ENCODE assay signal across 1 fruit fly cellular context in the genomic region with DNA sequence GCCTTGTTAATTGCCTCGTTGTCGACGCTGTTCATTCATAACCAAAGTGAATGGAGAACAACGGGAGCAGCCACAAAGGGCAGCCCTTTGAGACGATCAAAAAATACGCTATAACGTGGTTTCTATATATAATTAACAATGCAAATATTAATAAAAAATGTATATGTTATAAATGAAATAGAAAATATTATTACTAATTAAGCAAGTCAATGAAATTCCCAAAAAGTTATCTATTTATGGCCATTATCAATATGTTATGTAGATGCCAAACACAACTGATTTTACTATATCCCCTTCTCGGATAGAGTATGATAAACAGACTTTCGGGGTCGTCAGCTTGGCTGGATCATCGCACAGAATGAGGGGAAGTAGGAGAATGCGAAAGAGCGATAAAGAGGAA.
TF ChIP-seq lines count a peak whose summit lies in the region.

No protein-coding gene starts in this region.

TF ChIP-seq in whole organism, embryonic, 481 proteins besides CTCF, POLR2A, EP300 and RAD21 (continued from another document and continues in another):
- no peak for TF ChIP-seq psq (GFP tag; optimal IDR thresholded peaks at IDR 0.05; lab: Kevin White, UChicago)
- TF ChIP-seq Hr3 (GFP tag; optimal IDR thresholded peaks at IDR 0.05; lab: Kevin White, UChicago): peak; percentile 33
- peak; percentile 67 for TF ChIP-seq CG7839 (tag; optimal IDR thresholded peaks at IDR 0.05; lab: Kevin White, UChicago)
- no peak for TF ChIP-seq CG8290 (GFP tag; optimal IDR thresholded peaks at IDR 0.05; lab: Kevin White, UChicago)
- no peak for TF ChIP-seq CG8290 (tag; optimal IDR thresholded peaks at IDR 0.05; lab: Kevin White, UChicago)
- TF ChIP-seq Blimp-1 (GFP tag; optimal IDR thresholded peaks at IDR 0.05; lab: Kevin White, UChicago): peak; percentile 55
- no peak for TF ChIP-seq CG1792 (GFP tag; optimal IDR thresholded peaks at IDR 0.05; lab: Kevin White, UChicago)
- TF ChIP-seq zfh1 (GFP tag; IDR thresholded peaks at IDR 0.05; lab: Robert Waterston, UW): peak; percentile 29; the same call in 2 of the 3 replicates
- peak; percentile 17; the same call in 1 of the 2 replicates for TF ChIP-seq sens-2 (GFP tag; IDR thresholded peaks at IDR 0.05; lab: Robert Waterston, UW)
- TF ChIP-seq mam (GFP tag; optimal IDR thresholded peaks at IDR 0.05; lab: Kevin White, UChicago): no peak
- TF ChIP-seq CG10543 (GFP tag; optimal IDR thresholded peaks at IDR 0.05; lab: Kevin White, UChicago): peak; percentile 79
- TF ChIP-seq CG14667 (GFP tag; IDR thresholded peaks at IDR 0.05; lab: Robert Waterston, UW): 0 out of 2 replicates have a peak, but pooled peaks have one; percentile 45
- peak; percentile 15 for TF ChIP-seq Xbp1 (GFP tag; optimal IDR thresholded peaks at IDR 0.05; lab: Kevin White, UChicago)
- TF ChIP-seq CG10267 (tag; optimal IDR thresholded peaks at IDR 0.05; lab: Kevin White, UChicago): peak; percentile 21
- TF ChIP-seq HHEX (GFP tag; optimal IDR thresholded peaks at IDR 0.05; lab: Kevin White, UChicago): peak; percentile 63
- no peak for TF ChIP-seq Camta (GFP tag; optimal IDR thresholded peaks at IDR 0.05; lab: Kevin White, UChicago)
- TF ChIP-seq CG13624 (GFP tag; optimal IDR thresholded peaks at IDR 0.05; lab: Kevin White, UChicago): no peak
- TF ChIP-seq CG3407 (GFP tag; optimal IDR thresholded peaks at IDR 0.05; lab: Kevin White, UChicago): peak; percentile 32
- no peak for TF ChIP-seq CG6683 (GFP tag; optimal IDR thresholded peaks at IDR 0.05; lab: Kevin White, UChicago)
- TF ChIP-seq slou (GFP tag; optimal IDR thresholded peaks at IDR 0.05; lab: Kevin White, UChicago): no peak
- TF ChIP-seq ken (GFP tag; IDR thresholded peaks at IDR 0.05; lab: Robert Waterston, UW): peak; percentile 49; the same call in 1 of the 3 replicates
- TF ChIP-seq E2f1 (GFP tag; IDR thresholded peaks at IDR 0.05; lab: Robert Waterston, UW): 0 out of 2 replicates have a peak, but pooled peaks have one; percentile 25
- peak; percentile 8 for TF ChIP-seq CG4820 (GFP tag; optimal IDR thresholded peaks at IDR 0.05; lab: Kevin White, UChicago)
- TF ChIP-seq tll (GFP tag; optimal IDR thresholded peaks at IDR 0.05; lab: Kevin White, UChicago): no peak
- no peak for TF ChIP-seq CG6272 (GFP tag; IDR thresholded peaks at IDR 0.05; lab: Robert Waterston, UW)
- peak in 1 of 2 experiments; percentile 71 for TF ChIP-seq Hr51 (GFP tag; optimal IDR thresholded peaks at IDR 0.05; lab: Kevin White, UChicago)
- TF ChIP-seq CG43689 (GFP tag; IDR thresholded peaks at IDR 0.05; lab: Robert Waterston, UW): no peak
- peak; percentile 76 for TF ChIP-seq dysf (GFP tag; IDR thresholded peaks at IDR 0.05; lab: Robert Waterston, UW)
- TF ChIP-seq Nf-YB (GFP tag; optimal IDR thresholded peaks at IDR 0.05; lab: Kevin White, UChicago): no peak
- peak; percentile 56 for TF ChIP-seq ATbp (GFP tag; optimal IDR thresholded peaks at IDR 0.05; lab: Kevin White, UChicago)
- 0 out of 2 replicates have a peak, but pooled peaks have one; percentile 40 for TF ChIP-seq CG4730 (GFP tag; IDR thresholded peaks at IDR 0.05; lab: Robert Waterston, UW)
- TF ChIP-seq Eip74EF (GFP tag; optimal IDR thresholded peaks at IDR 0.05; lab: Kevin White, UChicago): peak in 1 of 2 experiments; percentile 22
- TF ChIP-seq CG12104 (GFP tag; optimal IDR thresholded peaks at IDR 0.05; lab: Kevin White, UChicago): peak; percentile 17
- 0 out of 3 replicates have a peak, but pooled peaks have one; percentile 52 for TF ChIP-seq ci (GFP tag; IDR thresholded peaks at IDR 0.05; lab: Robert Waterston, UW)
- TF ChIP-seq Awh (GFP tag; IDR thresholded peaks at IDR 0.05; lab: Robert Waterston, UW): peak; percentile 46; the same call in 1 of the 2 replicates
- peak; percentile 13 for TF ChIP-seq tin (GFP tag; optimal IDR thresholded peaks at IDR 0.05; lab: Kevin White, UChicago)
- peak; percentile 48 for TF ChIP-seq Rfx (GFP tag; IDR thresholded peaks at IDR 0.05; lab: Robert Waterston, UW)
- TF ChIP-seq Fer3 (tag; optimal IDR thresholded peaks at IDR 0.05; lab: Kevin White, UChicago): peak; percentile 61
- TF ChIP-seq Hmr (GFP tag; optimal IDR thresholded peaks at IDR 0.05; lab: Kevin White, UChicago): peak; percentile 62
- TF ChIP-seq CG3838 (GFP tag; optimal IDR thresholded peaks at IDR 0.05; lab: Kevin White, UChicago): no peak
- peak; percentile 31 for TF ChIP-seq CG18619 (GFP tag; optimal IDR thresholded peaks at IDR 0.05; lab: Kevin White, UChicago)
- peak; percentile 53 for TF ChIP-seq CG12659 (GFP tag; optimal IDR thresholded peaks at IDR 0.05; lab: Kevin White, UChicago)
- TF ChIP-seq hth (optimal IDR thresholded peaks at IDR 0.05; lab: Kevin White, UChicago): no peak
- TF ChIP-seq vvl (GFP tag; IDR thresholded peaks at IDR 0.05; lab: Robert Waterston, UW): peak; percentile 50; the same call in 1 of the 2 replicates
- TF ChIP-seq crp (GFP tag; optimal IDR thresholded peaks at IDR 0.05; lab: Kevin White, UChicago): no peak
- TF ChIP-seq CG31441 (GFP tag; IDR thresholded peaks at IDR 0.05; lab: Robert Waterston, UW): peak; percentile 61
- no peak for TF ChIP-seq cato (GFP tag; optimal IDR thresholded peaks at IDR 0.05; lab: Kevin White, UChicago; ENCODE audit: borderline replicate concordance)
- TF ChIP-seq ash1 (GFP tag; optimal IDR thresholded peaks at IDR 0.05; lab: Kevin White, UChicago): no peak
- no peak for TF ChIP-seq eve (GFP tag; optimal IDR thresholded peaks at IDR 0.05; lab: Kevin White, UChicago)
- TF ChIP-seq CG14710 (tag; optimal IDR thresholded peaks at IDR 0.05; lab: Kevin White, UChicago): peak; percentile 2
- TF ChIP-seq CG17385 (GFP tag; optimal IDR thresholded peaks at IDR 0.05; lab: Kevin White, UChicago): peak; percentile 40
- peak; percentile 19 for TF ChIP-seq CG5180 (GFP tag; optimal IDR thresholded peaks at IDR 0.05; lab: Kevin White, UChicago)
- peak; percentile 55 for TF ChIP-seq phol (tag; optimal IDR thresholded peaks at IDR 0.05; lab: Kevin White, UChicago)
- TF ChIP-seq CG9817 (tag; optimal IDR thresholded peaks at IDR 0.05; lab: Kevin White, UChicago): peak; percentile 70
- TF ChIP-seq CG9437 (GFP tag; optimal IDR thresholded peaks at IDR 0.05; lab: Kevin White, UChicago): peak; percentile 35
- TF ChIP-seq gsb-n (tag; optimal IDR thresholded peaks at IDR 0.05; lab: Kevin White, UChicago): peak; percentile 34
- TF ChIP-seq CG4854 (GFP tag; optimal IDR thresholded peaks at IDR 0.05; lab: Kevin White, UChicago): no peak
- peak; percentile 36 for TF ChIP-seq BtbVII (GFP tag; optimal IDR thresholded peaks at IDR 0.05; lab: Kevin White, UChicago)
- peak; percentile 58 for TF ChIP-seq CG3847 (GFP tag; IDR thresholded peaks at IDR 0.05; lab: Robert Waterston, UW)
- TF ChIP-seq esg (GFP tag; conservative IDR thresholded peaks at IDR 0.05; lab: Robert Waterston, UW): peak; percentile 31; the same call in 1 of the 2 replicates
- TF ChIP-seq CG9932 (GFP tag; IDR thresholded peaks at IDR 0.05; lab: Robert Waterston, UW): peak; percentile 60
- 0 out of 2 replicates have a peak, but pooled peaks have one; percentile 39 for TF ChIP-seq cas (GFP tag; IDR thresholded peaks at IDR 0.05; lab: Robert Waterston, UW)
- no peak for TF ChIP-seq chif (GFP tag; optimal IDR thresholded peaks at IDR 0.05; lab: Kevin White, UChicago)
- TF ChIP-seq CG7745 (tag; optimal IDR thresholded peaks at IDR 0.05; lab: Kevin White, UChicago): no peak
- TF ChIP-seq ro (GFP tag; IDR thresholded peaks at IDR 0.05; lab: Robert Waterston, UW): no peak
- peak; percentile 33; the same call in 1 of the 2 replicates for TF ChIP-seq CG31224 (GFP tag; IDR thresholded peaks at IDR 0.05; lab: Robert Waterston, UW)
- peak; percentile 62 for TF ChIP-seq CG2712 (tag; optimal IDR thresholded peaks at IDR 0.05; lab: Kevin White, UChicago)
- peak; percentile 20; the same call in 1 of the 3 replicates for TF ChIP-seq CG14050 (GFP tag; IDR thresholded peaks at IDR 0.05; lab: Robert Waterston, UW)
- peak; percentile 5 for TF ChIP-seq az2 (GFP tag; optimal IDR thresholded peaks at IDR 0.05; lab: Kevin White, UChicago)
- peak; percentile 70; the same call in 2 of the 3 replicates for TF ChIP-seq CG17361 (GFP tag; IDR thresholded peaks at IDR 0.05; lab: Robert Waterston, UW)
- peak; percentile 66 for TF ChIP-seq slbo (GFP tag; IDR thresholded peaks at IDR 0.05; lab: Robert Waterston, UW)
- TF ChIP-seq CG32772 (GFP tag; IDR thresholded peaks at IDR 0.05; lab: Robert Waterston, UW): 0 out of 2 replicates have a peak, but pooled peaks have one; percentile 16
- TF ChIP-seq CG8388 (GFP tag; optimal IDR thresholded peaks at IDR 0.05; lab: Kevin White, UChicago): peak; percentile 47
- TF ChIP-seq CG32532 (GFP tag; IDR thresholded peaks at IDR 0.05; lab: Robert Waterston, UW): peak; percentile 64
- peak; percentile 53 for TF ChIP-seq CG10366 (GFP tag; IDR thresholded peaks at IDR 0.05; lab: Robert Waterston, UW)
- TF ChIP-seq chn (GFP tag; optimal IDR thresholded peaks at IDR 0.05; lab: Kevin White, UChicago): no peak
- no peak for TF ChIP-seq repo (GFP tag; optimal IDR thresholded peaks at IDR 0.05; lab: Kevin White, UChicago)
- TF ChIP-seq CG13296 (GFP tag; optimal IDR thresholded peaks at IDR 0.05; lab: Kevin White, UChicago): peak; percentile 57
- TF ChIP-seq Dbx (GFP tag; IDR thresholded peaks at IDR 0.05; lab: Robert Waterston, UW): peak; percentile 35; the same call in 2 of the 3 replicates
- TF ChIP-seq fd3F (GFP tag; optimal IDR thresholded peaks at IDR 0.05; lab: Kevin White, UChicago): peak; percentile 52
- TF ChIP-seq Chrac-16 (GFP tag; optimal IDR thresholded peaks at IDR 0.05; lab: Kevin White, UChicago): no peak
- TF ChIP-seq CG17912 (GFP tag; optimal IDR thresholded peaks at IDR 0.05; lab: Kevin White, UChicago): no peak
- TF ChIP-seq al (GFP tag; IDR thresholded peaks at IDR 0.05; lab: Robert Waterston, UW): peak; percentile 56
- 0 out of 2 replicates have a peak, but pooled peaks have one; percentile 19 for TF ChIP-seq dati (GFP tag; IDR thresholded peaks at IDR 0.05; lab: Robert Waterston, UW)
- TF ChIP-seq Fer2 (tag; optimal IDR thresholded peaks at IDR 0.05; lab: Kevin White, UChicago): peak; percentile 46
- TF ChIP-seq lmd (GFP tag; IDR thresholded peaks at IDR 0.05; lab: Robert Waterston, UW): peak; percentile 65
- peak; percentile 20 for TF ChIP-seq org-1 (GFP tag; optimal IDR thresholded peaks at IDR 0.05; lab: Kevin White, UChicago)
- no peak for TF ChIP-seq pan (optimal IDR thresholded peaks at IDR 0.05; lab: Kevin White, UChicago)
- TF ChIP-seq pan (GFP tag; optimal IDR thresholded peaks at IDR 0.05 in 1 of 2, IDR thresholded peaks at IDR 0.05 in 1 of 2): peak in 1 of 2 experiments; percentile 64
- peak; percentile 48 for TF ChIP-seq nmo (GFP tag; optimal IDR thresholded peaks at IDR 0.05; lab: Kevin White, UChicago)
- TF ChIP-seq Nf-YA (GFP tag; IDR thresholded peaks at IDR 0.05; lab: Robert Waterston, UW): peak; percentile 58
- TF ChIP-seq sisA (GFP tag; IDR thresholded peaks at IDR 0.05; lab: Robert Waterston, UW): peak; percentile 27; the same call in 1 of the 2 replicates
- TF ChIP-seq sqz (GFP tag; optimal IDR thresholded peaks at IDR 0.05; lab: Kevin White, UChicago): peak; percentile 39
- peak; percentile 42; the same call in 1 of the 2 replicates for TF ChIP-seq CG32767 (GFP tag; IDR thresholded peaks at IDR 0.05; lab: Robert Waterston, UW)
- TF ChIP-seq CG1024 (GFP tag; IDR thresholded peaks at IDR 0.05; lab: Robert Waterston, UW): 0 out of 2 replicates have a peak, but pooled peaks have one; percentile 27
- TF ChIP-seq sc (optimal IDR thresholded peaks at IDR 0.05; lab: Kevin White, UChicago): no peak
- peak; percentile 20 for TF ChIP-seq sc (GFP tag; optimal IDR thresholded peaks at IDR 0.05; lab: Kevin White, UChicago)
- peak; percentile 72 for TF ChIP-seq CG14441 (GFP tag; IDR thresholded peaks at IDR 0.05; lab: Robert Waterston, UW)
- no peak for TF ChIP-seq CG10654 (GFP tag; optimal IDR thresholded peaks at IDR 0.05; lab: Kevin White, UChicago)
- peak; percentile 36 for TF ChIP-seq sd (tag; optimal IDR thresholded peaks at IDR 0.05; lab: Kevin White, UChicago)
- peak; percentile 49 for TF ChIP-seq CG18262 (tag; optimal IDR thresholded peaks at IDR 0.05; lab: Kevin White, UChicago)
- peak; percentile 10 for TF ChIP-seq CG8281 (tag; optimal IDR thresholded peaks at IDR 0.05; lab: Kevin White, UChicago)
- TF ChIP-seq kah (GFP tag; optimal IDR thresholded peaks at IDR 0.05; lab: Kevin White, UChicago): no peak
- TF ChIP-seq CG18599 (GFP tag; optimal IDR thresholded peaks at IDR 0.05; lab: Kevin White, UChicago): peak; percentile 71
- 0 out of 2 replicates have a peak, but pooled peaks have one; percentile 20 for TF ChIP-seq gsb (GFP tag; IDR thresholded peaks at IDR 0.05; lab: Robert Waterston, UW)
- peak; percentile 65 for TF ChIP-seq lab (GFP tag; optimal IDR thresholded peaks at IDR 0.05; lab: Kevin White, UChicago)
- TF ChIP-seq wdn (GFP tag; IDR thresholded peaks at IDR 0.05; lab: Robert Waterston, UW): peak; percentile 33; the same call in 1 of the 2 replicates
- TF ChIP-seq lola (GFP tag; optimal IDR thresholded peaks at IDR 0.05; lab: Kevin White, UChicago): no peak
- TF ChIP-seq CG2889 (GFP tag; IDR thresholded peaks at IDR 0.05; lab: Robert Waterston, UW): 0 out of 3 replicates have a peak, but pooled peaks have one; percentile 51
- no peak for TF ChIP-seq Atf3 (GFP tag; optimal IDR thresholded peaks at IDR 0.05; lab: Kevin White, UChicago)
- TF ChIP-seq CG3281 (GFP tag; optimal IDR thresholded peaks at IDR 0.05; lab: Kevin White, UChicago): peak; percentile 13
- peak; percentile 49 for TF ChIP-seq CG10979 (tag; optimal IDR thresholded peaks at IDR 0.05; lab: Kevin White, UChicago)
- TF ChIP-seq Ssrp (tag; optimal IDR thresholded peaks at IDR 0.05; lab: Kevin White, UChicago): peak; percentile 51
- peak; percentile 50 for TF ChIP-seq CG12391 (tag; optimal IDR thresholded peaks at IDR 0.05; lab: Kevin White, UChicago)
- peak; percentile 38; the same call in 1 of the 2 replicates for TF ChIP-seq H2.0 (GFP tag; IDR thresholded peaks at IDR 0.05; lab: Robert Waterston, UW)
- no peak for TF ChIP-seq YL-1 (GFP tag; optimal IDR thresholded peaks at IDR 0.05; lab: Kevin White, UChicago)
- no peak for TF ChIP-seq CG13775 (GFP tag; optimal IDR thresholded peaks at IDR 0.05; lab: Kevin White, UChicago)
- TF ChIP-seq klu (GFP tag; IDR thresholded peaks at IDR 0.05; lab: Robert Waterston, UW): peak; percentile 49; the same call in 1 of the 2 replicates
- TF ChIP-seq so (GFP tag; IDR thresholded peaks at IDR 0.05; lab: Robert Waterston, UW): no peak
- TF ChIP-seq CG13424 (tag; optimal IDR thresholded peaks at IDR 0.05; lab: Kevin White, UChicago): peak; percentile 78
- 0 out of 2 replicates have a peak, but pooled peaks have one; percentile 32 for TF ChIP-seq sob (GFP tag; IDR thresholded peaks at IDR 0.05; lab: Robert Waterston, UW)
- peak; percentile 47 for TF ChIP-seq gcm (GFP tag; optimal IDR thresholded peaks at IDR 0.05; lab: Kevin White, UChicago)
